Comparison of ENCODE assay signal across 2 worm cellular contexts in the genomic region with DNA sequence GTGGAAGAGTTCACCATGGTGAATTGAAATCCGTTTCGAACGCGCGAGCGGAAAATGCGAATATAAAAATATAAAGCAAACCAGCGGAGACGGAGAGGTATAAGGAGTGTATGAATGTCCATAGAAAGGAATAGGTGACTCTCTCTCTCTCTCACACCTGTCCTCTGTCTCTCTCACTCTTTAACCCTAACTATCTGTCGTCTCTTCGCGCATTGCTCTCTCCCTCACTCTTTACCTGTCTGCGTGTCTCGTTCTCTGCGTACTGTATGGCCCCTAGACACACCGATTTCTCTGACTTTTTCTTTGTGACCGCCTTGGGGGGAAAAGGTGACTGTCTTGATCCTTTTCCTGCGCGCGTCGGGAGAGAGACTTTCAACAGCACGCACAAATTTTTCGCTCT.
TF ChIP-seq lines count a peak whose summit lies in the region.

No protein-coding gene starts in this region.

TF ChIP-seq in whole organism, L1 larva, 84 proteins besides CTCF, POLR2A, EP300 and RAD21 (continued from another document):
- TF ChIP-seq nhr-77 (tag; optimal IDR thresholded peaks at IDR 0.05; lab: Kevin White, UChicago) (peak; percentile 57), mdl-1 (tag; optimal IDR thresholded peaks at IDR 0.05; lab: Kevin White, UChicago) (peak in 1 of 2 experiments; percentile 25), fos-1 (tag; optimal IDR thresholded peaks at IDR 0.05; lab: Kevin White, UChicago) (peak; percentile 47), fkh-4 (tag; optimal IDR thresholded peaks at IDR 0.05; lab: Kevin White, UChicago; ENCODE audit: borderline replicate concordance) (no peak), nhr-76 (tag; optimal IDR thresholded peaks at IDR 0.05; lab: Kevin White, UChicago) (no peak), mep-1 (tag; optimal IDR thresholded peaks at IDR 0.05; lab: Kevin White, UChicago) (peak; percentile 64), snpc-4 (tag; optimal IDR thresholded peaks at IDR 0.05; lab: Kevin White, UChicago) (peak; percentile 55), skn-1 (tag; optimal IDR thresholded peaks at IDR 0.05; lab: Kevin White, UChicago) (peak; percentile 45), sox-4 (tag; optimal IDR thresholded peaks at IDR 0.05; lab: Kevin White, UChicago) (no peak), ceh-88 (GFP tag; IDR thresholded peaks at IDR 0.05; lab: Robert Waterston, UW) (no peak), ama-1 (optimal IDR thresholded peaks at IDR 0.05; lab: Kevin White, UChicago) (no peak), lsy-2 (tag; optimal IDR thresholded peaks at IDR 0.05; lab: Kevin White, UChicago) (peak; percentile 33 to 74), nhr-47 (tag; optimal IDR thresholded peaks at IDR 0.05; lab: Kevin White, UChicago) (peak; percentile 62), swsn-7 (tag; optimal IDR thresholded peaks at IDR 0.05; lab: Kevin White, UChicago) (peak; percentile 55), fkh-8 (tag; optimal IDR thresholded peaks at IDR 0.05; lab: Kevin White, UChicago) (peak; percentile 39), nhr-71 (tag; optimal IDR thresholded peaks at IDR 0.05; lab: Kevin White, UChicago) (peak; percentile 68), snu-23 (GFP tag; optimal IDR thresholded peaks at IDR 0.05; lab: Kevin White, UChicago) (peak; percentile 79), zip-4 (GFP tag; optimal IDR thresholded peaks at IDR 0.05; lab: Kevin White, UChicago) (no peak), Y116A8C.19 (tag; optimal IDR thresholded peaks at IDR 0.05; lab: Kevin White, UChicago; ENCODE audit: borderline replicate concordance) (no peak), zag-1 (tag; optimal IDR thresholded peaks at IDR 0.05; lab: Kevin White, UChicago) (no peak), ztf-11 (tag; optimal IDR thresholded peaks at IDR 0.05; lab: Kevin White, UChicago) (no peak), nhr-237 (tag; optimal IDR thresholded peaks at IDR 0.05; lab: Kevin White, UChicago) (peak; percentile 46), pqm-1 (tag; optimal IDR thresholded peaks at IDR 0.05; lab: Kevin White, UChicago) (no peak), ceh-63 (GFP tag; optimal IDR thresholded peaks at IDR 0.05; lab: Kevin White, UChicago) (no peak), nhr-19 (GFP tag; conservative IDR thresholded peaks at IDR 0.05; lab: Robert Waterston, UW) (peak; percentile 38), tbx-2 (tag; optimal IDR thresholded peaks at IDR 0.05; lab: Kevin White, UChicago) (peak; percentile 43), irx-1 (tag; optimal IDR thresholded peaks at IDR 0.05; lab: Kevin White, UChicago) (no peak), xbp-1 (tag; optimal IDR thresholded peaks at IDR 0.05; lab: Kevin White, UChicago) (peak; percentile 10), ceh-8 (GFP tag; optimal IDR thresholded peaks at IDR 0.05; lab: Kevin White, UChicago) (no peak), unc-30 (tag; optimal IDR thresholded peaks at IDR 0.05; lab: Kevin White, UChicago) (no peak), blmp-1 (tag; optimal IDR thresholded peaks at IDR 0.05; lab: Kevin White, UChicago) (peak; percentile 94), unc-62 (GFP tag; optimal IDR thresholded peaks at IDR 0.05; lab: Kevin White, UChicago) (no peak), nhr-85 (tag; lab: Kevin White, UChicago) (peak; percentile 92), aly-2 (tag; optimal IDR thresholded peaks at IDR 0.05; lab: Kevin White, UChicago) (no peak), isw-1 (GFP tag; IDR thresholded peaks at IDR 0.05; lab: Robert Waterston, UW) (no peak), hlh-17 (GFP tag; optimal IDR thresholded peaks at IDR 0.05; lab: Kevin White, UChicago; ENCODE audit: borderline replicate concordance) (no peak), elt-2 (tag; optimal IDR thresholded peaks at IDR 0.05; lab: Kevin White, UChicago) (peak; percentile 26), nhr-90 (tag; optimal IDR thresholded peaks at IDR 0.05; lab: Kevin White, UChicago; ENCODE audit: poor library complexity) (peak; percentile 74), grh-1 (GFP tag; IDR thresholded peaks at IDR 0.05; lab: Robert Waterston, UW) (no peak), unc-86 (tag; optimal IDR thresholded peaks at IDR 0.05; lab: Kevin White, UChicago) (no peak), nhr-20 (tag; optimal IDR thresholded peaks at IDR 0.05; lab: Kevin White, UChicago) (peak; percentile 67), pax-3 (tag; optimal IDR thresholded peaks at IDR 0.05; lab: Kevin White, UChicago) (no peak), lin-15B (tag; optimal IDR thresholded peaks at IDR 0.05; lab: Kevin White, UChicago) (no peak), F16B12.6 (tag; optimal IDR thresholded peaks at IDR 0.05; lab: Kevin White, UChicago) (no peak), lin-35 (GFP tag; optimal IDR thresholded peaks at IDR 0.05; lab: Kevin White, UChicago) (peak; percentile 49 to 78), jun-1 (tag; optimal IDR thresholded peaks at IDR 0.05; lab: Kevin White, UChicago) (peak; percentile 71), C34B4.2 (tag; optimal IDR thresholded peaks at IDR 0.05; lab: Kevin White, UChicago) (no peak), mef-2 (tag; optimal IDR thresholded peaks at IDR 0.05; lab: Kevin White, UChicago) (no peak), C16A3.4 (tag; optimal IDR thresholded peaks at IDR 0.05; lab: Kevin White, UChicago) (peak; percentile 62), nhr-11 (tag; optimal IDR thresholded peaks at IDR 0.05; lab: Kevin White, UChicago) (no peak), efl-3 (GFP tag; optimal IDR thresholded peaks at IDR 0.05; lab: Kevin White, UChicago) (no peak), fkh-10 (GFP tag; optimal IDR thresholded peaks at IDR 0.05; lab: Kevin White, UChicago) (no peak), nhr-12 (tag; optimal IDR thresholded peaks at IDR 0.05; lab: Kevin White, UChicago) (no peak)

TF ChIP-seq in whole organism, L3 larva, 47 proteins besides CTCF, POLR2A, EP300 and RAD21 (continued from another document):
- TF ChIP-seq eor-1 (tag; optimal IDR thresholded peaks at IDR 0.05; lab: Kevin White, UChicago) (no peak), lin-15B (tag; optimal IDR thresholded peaks at IDR 0.05; lab: Kevin White, UChicago) (no peak), skn-1 (tag; optimal IDR thresholded peaks at IDR 0.05; lab: Kevin White, UChicago) (no peak), lin-39 (tag; optimal IDR thresholded peaks at IDR 0.05; lab: Kevin White, UChicago) (peak; percentile 39), mml-1 (tag; optimal IDR thresholded peaks at IDR 0.05; lab: Kevin White, UChicago) (no peak), fos-1 (tag; optimal IDR thresholded peaks at IDR 0.05; lab: Kevin White, UChicago) (no peak), nhr-43 (tag; optimal IDR thresholded peaks at IDR 0.05; lab: Kevin White, UChicago; ENCODE audit: poor library complexity, severe bottlenecking) (peak; percentile 45), elt-2 (tag; optimal IDR thresholded peaks at IDR 0.05; lab: Kevin White, UChicago) (peak; percentile 57), snpc-4 (tag; optimal IDR thresholded peaks at IDR 0.05; lab: Kevin White, UChicago) (peak; percentile 30), nhr-77 (tag; optimal IDR thresholded peaks at IDR 0.05; lab: Kevin White, UChicago) (no peak), ztf-4 (tag; optimal IDR thresholded peaks at IDR 0.05; lab: Kevin White, UChicago) (no peak), unc-39 (tag; optimal IDR thresholded peaks at IDR 0.05; lab: Kevin White, UChicago) (no peak), tbx-2 (tag; optimal IDR thresholded peaks at IDR 0.05; lab: Kevin White, UChicago) (no peak), egl-27 (tag; optimal IDR thresholded peaks at IDR 0.05; lab: Kevin White, UChicago) (no peak), nhr-23 (tag; optimal IDR thresholded peaks at IDR 0.05; lab: Kevin White, UChicago) (peak; percentile 76), elt-3 (tag; optimal IDR thresholded peaks at IDR 0.05; lab: Kevin White, UChicago) (no peak), ceh-28 (tag; optimal IDR thresholded peaks at IDR 0.05; lab: Kevin White, UChicago) (peak; percentile 34), ceh-9 (tag; optimal IDR thresholded peaks at IDR 0.05; lab: Kevin White, UChicago) (no peak), pqm-1 (tag; optimal IDR thresholded peaks at IDR 0.05; lab: Kevin White, UChicago) (peak; percentile 63), unc-62 (GFP tag; optimal IDR thresholded peaks at IDR 0.05; lab: Kevin White, UChicago) (no peak), jun-1 (tag; optimal IDR thresholded peaks at IDR 0.05; lab: Kevin White, UChicago) (peak; percentile 51), mdl-1 (tag; optimal IDR thresholded peaks at IDR 0.05; lab: Kevin White, UChicago) (no peak), nhr-12 (tag; optimal IDR thresholded peaks at IDR 0.05; lab: Kevin White, UChicago) (no peak), nhr-237 (tag; optimal IDR thresholded peaks at IDR 0.05; lab: Kevin White, UChicago) (no peak), R02D3.7 (tag; optimal IDR thresholded peaks at IDR 0.05; lab: Kevin White, UChicago) (peak; percentile 19), nhr-28 (tag; optimal IDR thresholded peaks at IDR 0.05; lab: Kevin White, UChicago) (no peak), aly-2 (tag; optimal IDR thresholded peaks at IDR 0.05; lab: Kevin White, UChicago) (no peak), zag-1 (tag; optimal IDR thresholded peaks at IDR 0.05; lab: Kevin White, UChicago) (no peak)
TF ChIP-seq in whole organism, L3 larva: peak in this region for 15.
